Worm (Caenorhabditis elegans): Measurements from ENCODE around the gene srw-19.

Gene srw-19

DNA sequence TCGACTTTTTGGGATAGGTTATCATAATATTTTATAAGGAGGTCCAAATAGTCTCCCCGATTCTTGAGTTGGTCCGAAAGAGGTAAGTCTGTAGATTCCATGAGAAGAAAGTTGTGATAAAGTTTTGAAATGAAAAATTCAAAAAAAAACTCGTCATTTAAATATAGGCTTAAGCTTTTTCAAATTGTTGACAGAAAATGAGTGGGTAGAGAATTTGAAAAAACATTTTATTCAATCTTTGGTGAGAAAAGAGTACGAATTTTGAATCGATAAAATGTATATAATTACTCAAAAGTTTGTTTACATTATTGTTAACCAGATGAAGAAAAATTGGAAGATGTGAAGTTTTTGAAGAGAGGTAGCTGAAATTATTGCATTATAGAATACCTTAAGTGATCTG lies 24.3 kb upstream of the srw-19 start, which contains the start of gene T26H8.5:
T26H8.5 (minus strand) TSS at position 101 of the 400 bp plus-strand sequence.
- TF ChIP-seq snu-23 (GFP tag; optimal IDR thresholded peaks at IDR 0.05) (no peak), pax-3 (tag; optimal IDR thresholded peaks at IDR 0.05) (peak; percentile 46)

DNA sequence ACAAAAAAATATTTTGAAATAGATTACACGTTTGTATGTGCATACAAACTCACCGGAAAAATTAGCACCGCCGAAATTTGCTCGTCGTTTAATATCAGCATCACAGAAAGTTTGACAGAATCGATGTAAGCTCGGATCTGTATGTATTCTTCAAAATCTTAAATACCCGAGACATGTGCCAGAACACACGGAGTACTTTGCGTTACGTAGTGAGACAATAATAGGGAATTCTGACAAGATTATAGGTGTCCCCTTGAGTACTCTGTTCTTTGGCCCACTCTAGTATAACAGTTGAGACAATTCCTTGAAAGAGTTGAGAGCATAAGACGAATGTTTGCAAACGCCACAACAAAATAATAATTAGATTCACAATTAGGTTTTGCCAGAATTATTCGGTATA lies 22.4 kb upstream of the srw-19 start, which contains the start of gene srx-48:
srx-48 (minus strand) TSS at position 101 of the 400 bp plus-strand sequence.
- TF ChIP-seq pax-3 (tag; optimal IDR thresholded peaks at IDR 0.05) = peak; percentile 67
- no peak for TF ChIP-seq ama-1 (optimal IDR thresholded peaks at IDR 0.05)

DNA sequence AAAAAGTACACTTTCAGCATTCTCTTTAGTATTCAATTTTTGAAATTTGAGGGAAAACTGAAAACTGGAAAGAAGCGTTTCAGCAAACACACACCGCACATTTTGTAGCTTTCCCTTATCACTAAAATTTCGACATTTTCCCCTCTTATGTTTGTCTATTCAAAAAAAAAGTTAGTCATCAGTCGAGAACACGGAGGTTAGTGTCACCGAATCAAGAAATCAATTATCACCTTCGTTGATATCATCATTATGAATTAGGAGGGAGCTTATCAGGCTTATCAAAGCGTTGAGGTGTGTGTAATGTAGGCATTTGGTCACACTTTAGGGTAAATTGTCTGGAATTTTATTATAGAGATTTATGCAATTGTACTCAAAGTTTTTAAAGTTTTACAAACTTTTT lies 17.4 kb upstream of the srw-19 start, which contains the start of gene cpr-3:
cpr-3 (minus strand) TSS at position 104 of the 400 bp plus-strand sequence.
- TF ChIP-seq ztf-4 (tag; optimal IDR thresholded peaks at IDR 0.05) (no peak), Y116A8C.19 (tag; optimal IDR thresholded peaks at IDR 0.05; ENCODE audit: borderline replicate concordance) (no peak), elt-2 (tag; optimal IDR thresholded peaks at IDR 0.05) (peak; percentile 100), tlp-1 (tag; optimal IDR thresholded peaks at IDR 0.05) (peak; percentile 83), mdl-1 (tag; optimal IDR thresholded peaks at IDR 0.05) (no peak), lsy-2 (tag; optimal IDR thresholded peaks at IDR 0.05) (no peak), egl-27 (tag; optimal IDR thresholded peaks at IDR 0.05) (no peak), aha-1 (tag; optimal IDR thresholded peaks at IDR 0.05) (no peak), nhr-20 (tag; optimal IDR thresholded peaks at IDR 0.05) (peak; percentile 52), nhr-76 (tag; optimal IDR thresholded peaks at IDR 0.05) (no peak), mep-1 (tag; optimal IDR thresholded peaks at IDR 0.05) (no peak), isw-1 (GFP tag; IDR thresholded peaks at IDR 0.05) (no peak), lir-3 (tag; optimal IDR thresholded peaks at IDR 0.05; ENCODE audit: poor library complexity) (no peak), nhr-237 (tag; optimal IDR thresholded peaks at IDR 0.05) (no peak), dsc-1 (tag; optimal IDR thresholded peaks at IDR 0.05) (no peak), nhr-28 (tag; optimal IDR thresholded peaks at IDR 0.05) (no peak), pax-3 (tag; optimal IDR thresholded peaks at IDR 0.05) (peak; percentile 88), grh-1 (GFP tag; IDR thresholded peaks at IDR 0.05) (no peak), ama-1 (optimal IDR thresholded peaks at IDR 0.05) (no peak), pqm-1 (tag; optimal IDR thresholded peaks at IDR 0.05) (peak; percentile 90), zip-4 (GFP tag; optimal IDR thresholded peaks at IDR 0.05) (no peak), unc-130 (tag; optimal IDR thresholded peaks at IDR 0.05) (no peak), pag-3 (tag; optimal IDR thresholded peaks at IDR 0.05; ENCODE audit: borderline replicate concordance, insufficient read depth) (no peak), sox-4 (tag; optimal IDR thresholded peaks at IDR 0.05) (no peak), C04F5.9 (tag; optimal IDR thresholded peaks at IDR 0.05) (no peak), ztf-11 (tag; optimal IDR thresholded peaks at IDR 0.05) (no peak), skn-1 (tag; optimal IDR thresholded peaks at IDR 0.05) (no peak), irx-1 (tag; optimal IDR thresholded peaks at IDR 0.05) (no peak), alr-1 (tag; optimal IDR thresholded peaks at IDR 0.05; ENCODE audit: borderline replicate concordance) (no peak), snpc-4 (tag; optimal IDR thresholded peaks at IDR 0.05) (no peak), nhr-85 (tag) (no peak), vab-15 (tag; optimal IDR thresholded peaks at IDR 0.05) (no peak), hlh-17 (GFP tag; optimal IDR thresholded peaks at IDR 0.05; ENCODE audit: borderline replicate concordance) (no peak), nhr-12 (tag; optimal IDR thresholded peaks at IDR 0.05) (no peak), C16A3.4 (tag; optimal IDR thresholded peaks at IDR 0.05) (no peak), fkh-8 (tag; optimal IDR thresholded peaks at IDR 0.05) (no peak), nhr-11 (tag; optimal IDR thresholded peaks at IDR 0.05) (no peak), rnt-1 (tag; optimal IDR thresholded peaks at IDR 0.05) (no peak), egl-13 (tag; optimal IDR thresholded peaks at IDR 0.05) (no peak), nhr-77 (tag; optimal IDR thresholded peaks at IDR 0.05) (no peak), jun-1 (tag; optimal IDR thresholded peaks at IDR 0.05) (peak; percentile 75), sup-37 (GFP tag; optimal IDR thresholded peaks at IDR 0.05) (no peak), lin-14 (GFP tag; optimal IDR thresholded peaks at IDR 0.05) (no peak), dpl-1 (GFP tag; optimal IDR thresholded peaks at IDR 0.05) (no peak), tbx-2 (tag; optimal IDR thresholded peaks at IDR 0.05) (no peak), C34B4.2 (tag; optimal IDR thresholded peaks at IDR 0.05) (no peak), nhr-90 (tag; optimal IDR thresholded peaks at IDR 0.05; ENCODE audit: poor library complexity) (peak; percentile 19)

Measured in whole organism, L1 larva.